Worm (Caenorhabditis elegans) whole organism, L4 larva: ENCODE measurements around the gene H35N09.1.
A peak's percentile ranks its signal among the peaks of the same experiment; 100 is the strongest.

Source experiments
- D1046.2 ChIP-seq: fragments of 200-800 bp; sonication (Bioruptor generic); IDR thresholded peaks from 2 replicates; pipeline ENCODE4 v1.3.6; 2022; ENCODE audit warnings: missing genetic modification characterization, missing compliant biosample characterization
- F37D6.2 ChIP-seq: sonication (generic microtip); optimal IDR thresholded peaks from 2 replicates; lab custom pipeline; 2016; ENCODE audit warnings: mild to moderate bottlenecking, missing genetic modification characterization, missing compliant biosample characterization
- F44E2.7 ChIP-seq: fragments of 200-800 bp; sonication (Bioruptor generic); IDR thresholded peaks from 2 replicates; pipeline ENCODE4 v2.1.2; 2022; ENCODE audit warnings: missing genetic modification characterization, missing compliant biosample characterization
- Y48G9A.11 ChIP-seq: fragments of 200-800 bp; sonication (Bioruptor generic); IDR thresholded peaks from 2 replicates; pipeline ENCODE4 v1.3.6; 2022; ENCODE audit warnings: missing genetic modification reagents, missing genetic modification characterization, missing compliant biosample characterization
- Y5F2A.4 ChIP-seq: fragments of 200-800 bp; sonication (Bioruptor generic); optimal IDR thresholded peaks from 2 replicates; lab custom pipeline; 2018; ENCODE audit warnings: mild to moderate bottlenecking, missing genetic modification characterization, missing compliant biosample characterization
- Y75B8A.6 ChIP-seq: fragments of 200-800 bp; sonication (Bioruptor generic); IDR thresholded peaks from 2 replicates; pipeline ENCODE4 v1.3.6; 2022; ENCODE audit warnings: missing genetic modification reagents, missing genetic modification characterization, missing compliant biosample characterization
- ZK337.2 ChIP-seq: fragments of 200-800 bp; sonication (Bioruptor generic); IDR thresholded peaks from 2 replicates; pipeline ENCODE4 v1.3.6; 2022; ENCODE audit warnings: missing genetic modification reagents, missing genetic modification characterization, missing compliant biosample characterization
- ceh-20 ChIP-seq: fragments of 200-800 bp; sonication (Bioruptor generic); IDR thresholded peaks from 2 replicates; pipeline ENCODE4 v1.3.6; 2022; ENCODE audit warnings: missing genetic modification reagents, missing genetic modification characterization, missing compliant biosample characterization
- ceh-32 ChIP-seq: sonication (generic microtip); optimal IDR thresholded peaks from 2 replicates; lab custom pipeline; 2016; ENCODE audit warnings: mild to moderate bottlenecking, missing genetic modification characterization, missing compliant biosample characterization; ENCODE audit not compliant: poor library complexity
- ceh-82 ChIP-seq: sonication (generic microtip); optimal IDR thresholded peaks from 2 replicates; lab custom pipeline; 2017; ENCODE audit warnings: missing biosample characterization, missing genetic modification characterization
- daf-16 ChIP-seq, 3 experiments: sonication (generic microtip); optimal IDR thresholded peaks; 2 replicates each; lab custom pipeline; 2016 to 2017; ENCODE audit warnings: missing genetic modification characterization in 3 of 3, missing genetic modification reagents in 3 of 3, mild to moderate bottlenecking in 2 of 3, missing compliant biosample characterization in 2 of 3, missing biosample characterization in 1 of 3, moderate library complexity in 1 of 3
- daf-19 ChIP-seq: fragments of 200-800 bp; sonication (Bioruptor generic); conservative IDR thresholded peaks from 2 replicates; pipeline ENCODE4 v1.3.6; 2022; ENCODE audit warnings: missing genetic modification characterization, missing compliant biosample characterization
- dmd-6 ChIP-seq: fragments of 200-800 bp; sonication (Bioruptor generic); IDR thresholded peaks from 2 replicates; pipeline ENCODE4 v1.3.6; 2022; ENCODE audit warnings: missing genetic modification reagents, missing genetic modification characterization, missing compliant biosample characterization
- dmd-8 ChIP-seq: fragments of 200-800 bp; sonication (Bioruptor generic); IDR thresholded peaks from 2 replicates; pipeline ENCODE4 v1.3.6; 2022; ENCODE audit warnings: missing genetic modification characterization, missing compliant biosample characterization
- egl-27 ChIP-seq: sonication (generic microtip); optimal IDR thresholded peaks from 3 replicates; lab custom pipeline; 2017; ENCODE audit warnings: missing biosample characterization, missing genetic modification reagents, missing genetic modification characterization
- fkh-10 ChIP-seq: fragments of 150-350 bp; optimal IDR thresholded peaks from 2 replicates; lab custom pipeline; 2014; ENCODE audit warnings: missing biosample characterization, missing genetic modification reagents, missing genetic modification characterization
- fos-1 ChIP-seq: fragments of 150-350 bp; optimal IDR thresholded peaks from 2 replicates; lab custom pipeline; 2014; ENCODE audit warnings: missing biosample characterization, missing genetic modification characterization
- hlh-11 ChIP-seq: fragments of 200-800 bp; sonication (Bioruptor generic); optimal IDR thresholded peaks from 2 replicates; lab custom pipeline; 2018; ENCODE audit warnings: mild to moderate bottlenecking, missing genetic modification characterization, missing compliant biosample characterization
- hlh-30 ChIP-seq: sonication (generic microtip); optimal IDR thresholded peaks from 2 replicates; lab custom pipeline; 2017; ENCODE audit warnings: antibody characterized with exemption, mild to moderate bottlenecking, missing genetic modification characterization, missing compliant biosample characterization; ENCODE audit not compliant: insufficient read depth
- hmg-1.1 ChIP-seq: fragments of 200-800 bp; sonication (Bioruptor generic); IDR thresholded peaks from 2 replicates; pipeline ENCODE4 v1.3.6; 2022; ENCODE audit warnings: missing genetic modification reagents, missing genetic modification characterization, missing compliant biosample characterization
- lim-7 ChIP-seq: fragments of 200-800 bp; sonication (Bioruptor generic); IDR thresholded peaks from 2 replicates; pipeline ENCODE4 v1.3.6; 2022; ENCODE audit warnings: missing genetic modification characterization, missing compliant biosample characterization
- lin-15B ChIP-seq: fragments of 150-350 bp; sonication (generic microtip); optimal IDR thresholded peaks from 3 replicates; lab custom pipeline; 2014; ENCODE audit warnings: missing biosample characterization, missing genetic modification characterization
- lsy-2 ChIP-seq, 2 experiments: fragments of 150-350 bp in 1 of 2; sonication (generic microtip) in 1 of 2; optimal IDR thresholded peaks; 2 replicates each; lab custom pipeline; 2014 to 2017; ENCODE audit warnings: missing biosample characterization in 2 of 2, missing genetic modification characterization in 2 of 2
- mdl-1 ChIP-seq, 2 experiments: fragments of 150-350 bp in 1 of 2; sonication (generic microtip) in 1 of 2; optimal IDR thresholded peaks; 2 replicates each; lab custom pipeline; 2014 to 2017; ENCODE audit warnings: missing biosample characterization in 2 of 2, missing genetic modification characterization in 2 of 2
- mdt-29 ChIP-seq: fragments of 200-800 bp; sonication (Bioruptor generic); IDR thresholded peaks from 2 replicates; pipeline ENCODE4 v1.3.6; 2022; ENCODE audit warnings: missing genetic modification reagents, missing genetic modification characterization, missing compliant biosample characterization
- nhr-10 ChIP-seq: fragments of 150-350 bp; optimal IDR thresholded peaks from 2 replicates; lab custom pipeline; 2014; ENCODE audit warnings: missing biosample characterization, missing genetic modification characterization
- nhr-11 ChIP-seq: fragments of 150-350 bp; optimal IDR thresholded peaks from 2 replicates; lab custom pipeline; 2014; ENCODE audit warnings: missing biosample characterization, missing genetic modification characterization
- nhr-28 ChIP-seq: fragments of 150-350 bp; optimal IDR thresholded peaks from 2 replicates; lab custom pipeline; 2014; ENCODE audit warnings: missing biosample characterization, missing genetic modification characterization
- nhr-48 ChIP-seq: sonication (generic microtip); optimal IDR thresholded peaks from 2 replicates; lab custom pipeline; 2016; ENCODE audit warnings: mild to moderate bottlenecking, missing genetic modification characterization, missing compliant biosample characterization
- nhr-6 ChIP-seq: fragments of 150-350 bp; optimal IDR thresholded peaks from 2 replicates; lab custom pipeline; 2014; ENCODE audit warnings: missing biosample characterization, missing genetic modification characterization
- nhr-77 ChIP-seq: fragments of 150-350 bp; optimal IDR thresholded peaks from 2 replicates; lab custom pipeline; 2014; ENCODE audit warnings: missing biosample characterization, missing genetic modification characterization
- rbr-2 ChIP-seq: sonication (generic microtip); optimal IDR thresholded peaks from 2 replicates; lab custom pipeline; 2016; ENCODE audit warnings: missing genotype, missing genetic modification characterization, missing compliant biosample characterization
- sdz-12 ChIP-seq: fragments of 200-800 bp; sonication (Bioruptor generic); optimal IDR thresholded peaks from 2 replicates; lab custom pipeline; 2018; ENCODE audit warnings: mild to moderate bottlenecking, missing genetic modification characterization, missing compliant biosample characterization
- tag-97 ChIP-seq: fragments of 200-800 bp; sonication (Bioruptor generic); IDR thresholded peaks from 2 replicates; pipeline ENCODE4 v1.3.6; 2022; ENCODE audit warnings: missing genetic modification characterization, missing compliant biosample characterization
- unc-130 ChIP-seq: sonication (generic microtip); optimal IDR thresholded peaks from 2 replicates; lab custom pipeline; 2016; ENCODE audit warnings: missing genetic modification reagents, missing genetic modification characterization, missing compliant biosample characterization
- unc-62 ChIP-seq, 3 experiments: fragments of 150-350 bp in 1 of 3; sonication (generic microtip); optimal IDR thresholded peaks in 2 of 3; peaks in 1 of 3; 1 replicate in 1 of 3; 2 replicates in 2 of 3; lab custom pipeline; 2014 to 2017; ENCODE audit warnings: missing biosample characterization in 3 of 3, missing genetic modification characterization in 3 of 3, missing genetic modification reagents in 3 of 3, missing genotype in 1 of 3
- zag-1 ChIP-seq: fragments of 150-350 bp; optimal IDR thresholded peaks from 2 replicates; lab custom pipeline; 2014; ENCODE audit warnings: missing biosample characterization, missing genetic modification characterization
- zip-11 ChIP-seq: fragments of 200-800 bp; sonication (Bioruptor generic); IDR thresholded peaks from 2 replicates; pipeline ENCODE4 v1.3.6; 2022; ENCODE audit warnings: missing genetic modification characterization, missing compliant biosample characterization
- zip-2 ChIP-seq: fragments of 150-350 bp; optimal IDR thresholded peaks from 2 replicates; lab custom pipeline; 2014; ENCODE audit warnings: missing biosample characterization, missing genetic modification characterization
- ztf-7 ChIP-seq: fragments of 150-350 bp; optimal IDR thresholded peaks from 2 replicates; lab custom pipeline; 2014; ENCODE audit warnings: missing biosample characterization, missing genetic modification characterization

H35N09.1 gene

ce11 chrX:8623840-8624591 lies 18.9 kb downstream of the H35N09.1 start (continued):
- TF ChIP-seq nhr-6 (tag; lab: Kevin White, UChicago) (peak; percentile 5), dmd-6 (GFP tag; lab: Robert Waterston, UW) (peak; percentile 34), lim-7 (GFP tag; lab: Robert Waterston, UW) (peak; percentile 78), ceh-82 (tag; lab: Kevin White, UChicago) (no peak), fkh-10 (GFP tag; lab: Kevin White, UChicago) (no peak), hlh-11 (tag; lab: Kevin White, UChicago) (peak; percentile 44), zip-11 (GFP tag; lab: Robert Waterston, UW) (peak; percentile 83), rbr-2 (tag; lab: Kevin White, UChicago) (peak; percentile 56), unc-130 (peak; percentile 2), mdl-1 (tag; optimal IDR thresholded peaks at IDR 0.05; lab: Kevin White, UChicago) (no peak), D1046.2 (GFP tag; lab: Robert Waterston, UW) (peak; percentile 59; the same call in 1 of the 2 replicates), zip-2 (peak; percentile 24), daf-16 (GFP tag; optimal IDR thresholded peaks at IDR 0.05; lab: Kevin White, UChicago) (peak; percentile 8 to 46), daf-16 (tag; optimal IDR thresholded peaks at IDR 0.05; lab: Kevin White, UChicago) (peak; percentile 67), hlh-30 (tag; lab: Kevin White, UChicago) (peak; percentile 37), Y5F2A.4 (GFP tag; lab: Kevin White, UChicago) (no peak), ztf-7 (peak; percentile 15), mdt-29 (GFP tag; lab: Robert Waterston, UW) (0 out of 2 replicates have a peak, but pooled peaks have one; percentile 36), lin-15B (tag; lab: Kevin White, UChicago) (no peak), ceh-32 (tag; lab: Kevin White, UChicago) (no peak), ceh-20 (0 out of 2 replicates have a peak, but pooled peaks have one; percentile 40), nhr-28 (tag; lab: Kevin White, UChicago) (peak; percentile 20), nhr-10 (tag; lab: Kevin White, UChicago) (peak; percentile 21), Y48G9A.11 (GFP tag; lab: Robert Waterston, UW) (no peak), zag-1 (tag; lab: Kevin White, UChicago) (no peak), Y75B8A.6 (no peak), lsy-2 (tag; optimal IDR thresholded peaks at IDR 0.05; lab: Kevin White, UChicago) (peak in 1 of 2 experiments; percentile 38), ZK337.2 (GFP tag; lab: Robert Waterston, UW) (no peak), fos-1 (tag; lab: Kevin White, UChicago) (no peak), F37D6.2 (tag; lab: Kevin White, UChicago) (peak; percentile 1), F44E2.7 (peak; percentile 57; the same call in 1 of the 2 replicates), daf-19 (GFP tag; lab: Robert Waterston, UW) (peak; percentile 72; the same call in 1 of the 2 replicates), dmd-8 (peak; percentile 60; the same call in 1 of the 2 replicates), sdz-12 (GFP tag; lab: Kevin White, UChicago) (peak; percentile 15), nhr-48 (tag; lab: Kevin White, UChicago) (peak; percentile 12), nhr-77 (tag; lab: Kevin White, UChicago) (peak; percentile 14), egl-27 (tag; lab: Kevin White, UChicago) (no peak), hmg-1.1 (peak; percentile 85), tag-97 (GFP tag; lab: Robert Waterston, UW) (no peak)
- TF ChIP-seq, all 104 proteins: peak for 56

- TF ChIP-seq unc-62 (GFP tag; optimal IDR thresholded peaks at IDR 0.05 in 1 of 2; lab: Kevin White, UChicago) (peak in 1 of 2 experiments; percentile 12), unc-62 (tag; optimal IDR thresholded peaks at IDR 0.05; lab: Kevin White, UChicago) (no peak), nhr-11 (tag; lab: Kevin White, UChicago) (no peak)
Measured at ce11 chrX:8625090-8625489, 20.0 kb downstream of the H35N09.1 start, which contains the start of gene K01A12.3. TSS of gene K01A12.3 (minus strand) at chrX:8625190.
